Worm (Caenorhabditis elegans) whole organism, L2 larva: ENCODE measurements around the gene dgn-1.

Experiments
- R02D3.7 ChIP-seq: fragments of 150-350 bp; optimal IDR thresholded peaks from 2 replicates; lab custom pipeline; 2014; ENCODE audit warnings: missing biosample characterization, missing genetic modification characterization
- Y55F3AM.14 ChIP-seq: fragments of 200-800 bp; sonication (Bioruptor generic); optimal IDR thresholded peaks from 2 replicates; lab custom pipeline; 2018; ENCODE audit warnings: mild to moderate bottlenecking, missing genetic modification characterization, missing compliant biosample characterization
- ZK546.5 ChIP-seq: sonication (generic microtip); optimal IDR thresholded peaks from 2 replicates; lab custom pipeline; 2017; ENCODE audit warnings: missing biosample characterization, missing genetic modification characterization
- alr-1 ChIP-seq: fragments of 150-350 bp; optimal IDR thresholded peaks from 2 replicates; lab custom pipeline; 2014; ENCODE audit warnings: missing biosample characterization, missing genetic modification characterization
- aly-2 ChIP-seq: fragments of 150-350 bp; optimal IDR thresholded peaks from 2 replicates; lab custom pipeline; 2014; ENCODE audit warnings: missing biosample characterization, missing genetic modification characterization
- blmp-1 ChIP-seq: sonication (generic microtip); optimal IDR thresholded peaks from 2 replicates; lab custom pipeline; 2017; ENCODE audit warnings: missing genetic modification characterization, mild to moderate bottlenecking, missing compliant biosample characterization, antibody characterized with exemption, moderate library complexity; ENCODE audit not compliant: insufficient read depth
- ceh-16 ChIP-seq: fragments of 150-350 bp; optimal IDR thresholded peaks from 2 replicates; lab custom pipeline; 2014; ENCODE audit warnings: missing biosample characterization, missing genetic modification characterization
- ceh-82 ChIP-seq: fragments of 150-350 bp; optimal IDR thresholded peaks from 2 replicates; lab custom pipeline; 2014; ENCODE audit warnings: missing biosample characterization, missing genetic modification characterization
- dmd-4 ChIP-seq: sonication (generic microtip); optimal IDR thresholded peaks from 2 replicates; lab custom pipeline; 2017; ENCODE audit warnings: missing biosample characterization, missing genetic modification characterization
- elt-1 ChIP-seq: fragments of 150-350 bp; optimal IDR thresholded peaks from 2 replicates; lab custom pipeline; 2014; ENCODE audit warnings: missing biosample characterization, missing genetic modification characterization
- elt-3 ChIP-seq: sonication (generic microtip); optimal IDR thresholded peaks from 2 replicates; lab custom pipeline; 2017; ENCODE audit warnings: missing biosample characterization, missing genetic modification characterization
- fos-1 ChIP-seq: fragments of 150-350 bp; optimal IDR thresholded peaks from 2 replicates; lab custom pipeline; 2014; ENCODE audit warnings: missing biosample characterization, missing genetic modification characterization
- gmeb-1 ChIP-seq: fragments of 150-350 bp; optimal IDR thresholded peaks from 2 replicates; lab custom pipeline; 2014; ENCODE audit warnings: missing biosample characterization, missing genetic modification characterization
- lin-13 ChIP-seq: fragments of 150-350 bp; optimal IDR thresholded peaks from 2 replicates; lab custom pipeline; 2014; ENCODE audit warnings: missing biosample characterization, missing genetic modification reagents, missing genetic modification characterization
- lin-39 ChIP-seq: fragments of 150-350 bp; optimal IDR thresholded peaks from 2 replicates; lab custom pipeline; 2014; ENCODE audit warnings: missing biosample characterization, missing genetic modification reagents, missing genetic modification characterization
- lsy-2 ChIP-seq, 2 experiments: fragments of 150-350 bp in 1 of 2; sonication (generic microtip) in 1 of 2; optimal IDR thresholded peaks; 2 replicates each; lab custom pipeline; 2014 to 2017; ENCODE audit warnings: missing biosample characterization in 2 of 2, missing genetic modification characterization in 2 of 2
- mab-5 ChIP-seq: fragments of 150-350 bp; optimal IDR thresholded peaks from 2 replicates; lab custom pipeline; 2014; ENCODE audit warnings: missing biosample characterization, missing genetic modification characterization
- mbf-1 ChIP-seq: sonication (generic microtip); optimal IDR thresholded peaks from 2 replicates; lab custom pipeline; 2017; ENCODE audit warnings: missing biosample characterization, missing genetic modification characterization
- nhr-11 ChIP-seq: fragments of 150-350 bp; optimal IDR thresholded peaks from 2 replicates; lab custom pipeline; 2014; ENCODE audit warnings: missing biosample characterization, missing genetic modification characterization
- nhr-12 ChIP-seq: fragments of 150-350 bp; optimal IDR thresholded peaks from 2 replicates; lab custom pipeline; 2014; ENCODE audit warnings: missing biosample characterization, missing genetic modification characterization
- nhr-21 ChIP-seq: fragments of 150-350 bp; optimal IDR thresholded peaks from 2 replicates; lab custom pipeline; 2014; ENCODE audit warnings: missing biosample characterization, missing genetic modification characterization
- nhr-23 ChIP-seq: fragments of 150-350 bp; optimal IDR thresholded peaks from 2 replicates; lab custom pipeline; 2014; ENCODE audit warnings: missing biosample characterization, missing genetic modification reagents, missing genetic modification characterization
- nhr-237 ChIP-seq: fragments of 150-350 bp; optimal IDR thresholded peaks from 2 replicates; lab custom pipeline; 2014; ENCODE audit warnings: missing biosample characterization, missing genetic modification characterization
- nhr-25 ChIP-seq: fragments of 150-350 bp; sonication (generic microtip); optimal IDR thresholded peaks from 3 replicates; lab custom pipeline; 2014; ENCODE audit warnings: missing biosample characterization, missing genetic modification characterization
- nhr-6 ChIP-seq: fragments of 150-350 bp; optimal IDR thresholded peaks from 2 replicates; lab custom pipeline; 2014; ENCODE audit warnings: missing biosample characterization, missing genetic modification characterization
- nhr-77 ChIP-seq: fragments of 150-350 bp; optimal IDR thresholded peaks from 2 replicates; lab custom pipeline; 2014; ENCODE audit warnings: missing biosample characterization, missing genetic modification characterization
- sem-4 ChIP-seq: fragments of 150-350 bp; optimal IDR thresholded peaks from 2 replicates; lab custom pipeline; 2014; ENCODE audit warnings: missing biosample characterization, missing genetic modification reagents, missing genetic modification characterization
- skn-1 ChIP-seq: sonication (generic microtip); optimal IDR thresholded peaks from 2 replicates; lab custom pipeline; 2017; ENCODE audit warnings: missing biosample characterization, missing genetic modification characterization
- sma-9 ChIP-seq, 2 experiments: fragments of 150-350 bp in 1 of 2; sonication (generic microtip) in 1 of 2; optimal IDR thresholded peaks; 2 replicates each; lab custom pipeline; 2014 to 2016; ENCODE audit warnings: missing genetic modification characterization in 2 of 2, mild to moderate bottlenecking in 1 of 2, missing biosample characterization in 1 of 2, missing compliant biosample characterization in 1 of 2, missing genetic modification reagents in 1 of 2, moderate library complexity in 1 of 2
- unc-39 ChIP-seq: fragments of 150-350 bp; optimal IDR thresholded peaks from 2 replicates; lab custom pipeline; 2014; ENCODE audit warnings: missing biosample characterization, missing genetic modification characterization
- unc-62 ChIP-seq: fragments of 150-350 bp; optimal IDR thresholded peaks from 2 replicates; lab custom pipeline; 2014; ENCODE audit warnings: missing biosample characterization, missing genetic modification reagents, missing genetic modification characterization
- zag-1 ChIP-seq: fragments of 150-350 bp; optimal IDR thresholded peaks from 2 replicates; lab custom pipeline; 2014; ENCODE audit warnings: missing biosample characterization, missing genetic modification characterization
- ztf-1 ChIP-seq: fragments of 200-800 bp; sonication (Bioruptor generic); conservative IDR thresholded peaks from 2 replicates; pipeline ENCODE4 v1.3.6; 2022; ENCODE audit warnings: missing genetic modification characterization, missing compliant biosample characterization
- ztf-4 ChIP-seq: fragments of 150-350 bp; optimal IDR thresholded peaks from 2 replicates; lab custom pipeline; 2014; ENCODE audit warnings: missing biosample characterization, missing genetic modification characterization

The dgn-1 gene

ce11 chrX:10896498-10896897, 32.3 kb downstream of the dgn-1 start, which contains the start of gene haly-1:
Gene haly-1 (minus strand): TSS chrX:10896598.
- TF ChIP-seq ztf-4 (tag; lab: Kevin White, UChicago) (no peak), fos-1 (no peak), lsy-2 (tag; optimal IDR thresholded peaks at IDR 0.05; lab: Kevin White, UChicago) (no peak), aly-2 (tag; lab: Kevin White, UChicago) (no peak), ZK546.5 (no peak), unc-39 (tag; lab: Kevin White, UChicago) (no peak), sma-9 (GFP tag; optimal IDR thresholded peaks at IDR 0.05; lab: Kevin White, UChicago) (no peak), sma-9 (tag; optimal IDR thresholded peaks at IDR 0.05; lab: Kevin White, UChicago) (no peak), Y55F3AM.14 (no peak)

ce11 chrX:10891890-10892289, 36.9 kb downstream of the dgn-1 start, which contains the start of gene F47B10.3:
Gene F47B10.3 (plus strand): TSS chrX:10892190.
- no peak for TF ChIP-seq dmd-4 (tag; lab: Kevin White, UChicago)
- no peak for TF ChIP-seq nhr-21 (tag; lab: Kevin White, UChicago)
- TF ChIP-seq nhr-77 (tag; lab: Kevin White, UChicago): no peak
- no peak for TF ChIP-seq nhr-11 (tag; lab: Kevin White, UChicago)
- TF ChIP-seq ceh-82: no peak
- TF ChIP-seq unc-62 (GFP tag; lab: Kevin White, UChicago): no peak
- TF ChIP-seq alr-1 (tag; lab: Kevin White, UChicago): no peak
- no peak for TF ChIP-seq ztf-1 (GFP tag; lab: Robert Waterston, UW)
- no peak for TF ChIP-seq lin-13
- TF ChIP-seq aly-2 (tag; lab: Kevin White, UChicago): no peak
- no peak for TF ChIP-seq lin-39
- no peak for TF ChIP-seq fos-1
- TF ChIP-seq zag-1: no peak
- TF ChIP-seq unc-39 (tag; lab: Kevin White, UChicago): no peak
- TF ChIP-seq ceh-16 (tag; lab: Kevin White, UChicago): no peak
- no peak for TF ChIP-seq nhr-6 (tag; lab: Kevin White, UChicago)

ce11 chrX:10890965-10891364, 37.8 kb downstream of the dgn-1 start, which contains the start of gene F47B10.4:
Gene F47B10.4 (plus strand): TSS chrX:10891265.
- TF ChIP-seq elt-1 (tag; lab: Kevin White, UChicago): no peak
- no peak for TF ChIP-seq sem-4 (tag; lab: Kevin White, UChicago)
- no peak for TF ChIP-seq elt-3
- no peak for TF ChIP-seq R02D3.7 (tag; lab: Kevin White, UChicago)

ce11 chrX:10890456-10890855, 38.3 kb downstream of the dgn-1 start, which contains the start of gene F47B10.5:
Gene F47B10.5 (minus strand): TSS chrX:10890556.
- TF ChIP-seq ceh-16 (tag; lab: Kevin White, UChicago): no peak
- no peak for TF ChIP-seq skn-1 (tag; lab: Kevin White, UChicago)

- TF ChIP-seq nhr-77 (tag; lab: Kevin White, UChicago) (no peak), lin-13 (no peak), nhr-237 (tag; lab: Kevin White, UChicago) (no peak), nhr-25 (no peak), blmp-1 (tag; lab: Kevin White, UChicago) (no peak), lsy-2 (tag; optimal IDR thresholded peaks at IDR 0.05; lab: Kevin White, UChicago) (no peak), gmeb-1 (tag; lab: Kevin White, UChicago) (no peak), elt-1 (tag; lab: Kevin White, UChicago) (no peak), nhr-23 (tag; lab: Kevin White, UChicago) (no peak), mbf-1 (tag; lab: Kevin White, UChicago) (no peak), nhr-12 (no peak), mab-5 (tag; lab: Kevin White, UChicago) (no peak), zag-1 (no peak), ztf-1 (GFP tag; lab: Robert Waterston, UW) (no peak), lin-39 (no peak), aly-2 (tag; lab: Kevin White, UChicago) (no peak)
These were observed 40.6 kb downstream of the dgn-1 start, which contains the start of gene F47B10.6 for ce11 chrX:10888201-10888600. Gene F47B10.6 (plus strand): TSS chrX:10888501.
